Worm (Caenorhabditis elegans): ENCODE data around the gene Y54F10BM.23.

ce11 chrIII:2255522-2255921 is 23.8 kb downstream of the Y54F10BM.23 start, which contains the start of gene fbxa-71:
- no peak for TF ChIP-seq him-1 (tag; optimal IDR thresholded peaks at IDR 0.05)
- no peak for TF ChIP-seq W03F9.2 (tag; optimal IDR thresholded peaks at IDR 0.05)
